Worm (Caenorhabditis elegans): Measurements from ENCODE around the gene F22E5.12.

- TF ChIP-seq klf-2 (GFP tag; conservative IDR thresholded peaks at IDR 0.05) (no peak), med-1 (GFP tag; optimal IDR thresholded peaks at IDR 0.05; ENCODE audit: insufficient read depth) (no peak)
Measured at ce11 chrII:2681118-2681517, 34.5 kb upstream of the F22E5.12 start, which contains the start of gene F34D6.1.
